Fruit fly (Drosophila melanogaster): ENCODE results near the gene crq.

The crq gene

dm6 chr2L:452872-453271 lies at the start of gene crq, which contains the start of gene shv:
Gene crq, minus strand, starts transcription at chr2L:453024.
Gene shv, plus strand, starts transcription at chr2L:453108.
- no peak for TF ChIP-seq CG4318 (GFP tag; optimal IDR thresholded peaks at IDR 0.05)
- peak; percentile 74 for TF ChIP-seq Sox14 (GFP tag; optimal IDR thresholded peaks at IDR 0.05)
- no peak for TF ChIP-seq CG32006 (GFP tag; optimal IDR thresholded peaks at IDR 0.05)
- TF ChIP-seq Eip93F (GFP tag; optimal IDR thresholded peaks at IDR 0.05): no peak
- no peak for TF ChIP-seq vri (GFP tag; optimal IDR thresholded peaks at IDR 0.05)
- TF ChIP-seq CG6854 (GFP tag; optimal IDR thresholded peaks at IDR 0.05): peak; percentile 11
- no peak for TF ChIP-seq pdm3 (GFP tag; optimal IDR thresholded peaks at IDR 0.05)
- no peak for TF ChIP-seq salr (GFP tag; optimal IDR thresholded peaks at IDR 0.05)
- TF ChIP-seq CG8119 (GFP tag; IDR thresholded peaks at IDR 0.05): no peak
- TF ChIP-seq CG6163 (GFP tag; IDR thresholded peaks at IDR 0.05): 0 out of 3 replicates have a peak, but pooled peaks have one; percentile 42
- TF ChIP-seq Hr4 (GFP tag; optimal IDR thresholded peaks at IDR 0.05): no peak
- peak; percentile 2 for TF ChIP-seq CG3919 (GFP tag; optimal IDR thresholded peaks at IDR 0.05)
- no peak for TF ChIP-seq CG8632 (GFP tag; optimal IDR thresholded peaks at IDR 0.05)
- TF ChIP-seq CG34406 (GFP tag; optimal IDR thresholded peaks at IDR 0.05): no peak

- TF ChIP-seq svp (GFP tag) (peak; percentile 86), cyc (GFP tag; optimal IDR thresholded peaks at IDR 0.05) (no peak), CG8119 (GFP tag; IDR thresholded peaks at IDR 0.05) (no peak)
Measured at dm6 chr2L:501622-502021, 48.8 kb upstream of the crq start.

- TF ChIP-seq acj6 (GFP tag; optimal IDR thresholded peaks at IDR 0.05) (no peak), Sox14 (GFP tag; optimal IDR thresholded peaks at IDR 0.05) (no peak), Eip93F (GFP tag; optimal IDR thresholded peaks at IDR 0.05) (no peak), dsx (GFP tag; optimal IDR thresholded peaks at IDR 0.05; ENCODE audit: poor library complexity, severe bottlenecking) (no peak), vri (GFP tag; optimal IDR thresholded peaks at IDR 0.05) (no peak), CG4318 (GFP tag; optimal IDR thresholded peaks at IDR 0.05) (no peak), Met (GFP tag; optimal IDR thresholded peaks at IDR 0.05) (no peak), Eip78C (GFP tag) (peak; percentile 44), CG6854 (GFP tag; optimal IDR thresholded peaks at IDR 0.05) (peak; percentile 31), pdm3 (GFP tag; optimal IDR thresholded peaks at IDR 0.05) (no peak), eg (GFP tag; IDR thresholded peaks at IDR 0.05) (0 out of 3 replicates have a peak, but pooled peaks have one; percentile 10), CG6163 (GFP tag; IDR thresholded peaks at IDR 0.05) (0 out of 3 replicates have a peak, but pooled peaks have one; percentile 20), ss (GFP tag; optimal IDR thresholded peaks at IDR 0.05) (peak in 1 of 2 experiments; percentile 85), CG10631 (GFP tag; optimal IDR thresholded peaks at IDR 0.05) (no peak), Hr38 (GFP tag; optimal IDR thresholded peaks at IDR 0.05) (no peak), Lpt (GFP tag; optimal IDR thresholded peaks at IDR 0.05) (no peak), svp (GFP tag) (peak; percentile 61)
Measured at dm6 chr2L:499939-500338, 47.1 kb upstream of the crq start.

dm6 chr2L:498474-498821 lies 45.6 kb upstream of the crq start:
- no peak for TF ChIP-seq CG11762 (GFP tag; optimal IDR thresholded peaks at IDR 0.05; ENCODE audit: insufficient read depth)
- TF ChIP-seq svp (GFP tag): peak; percentile 58
- TF ChIP-seq fkh (GFP tag; optimal IDR thresholded peaks at IDR 0.05): peak; percentile 36
- no peak for TF ChIP-seq CG6163 (GFP tag; IDR thresholded peaks at IDR 0.05)
- no peak for TF ChIP-seq acj6 (GFP tag; optimal IDR thresholded peaks at IDR 0.05)
- no peak for TF ChIP-seq CG7368 (GFP tag; optimal IDR thresholded peaks at IDR 0.05)
- no peak for TF ChIP-seq Sox14 (GFP tag; optimal IDR thresholded peaks at IDR 0.05)
- TF ChIP-seq CG8319 (GFP tag; optimal IDR thresholded peaks at IDR 0.05): no peak
- no peak for TF ChIP-seq pdm3 (GFP tag; optimal IDR thresholded peaks at IDR 0.05)

dm6 chr2L:497657-498473 lies 45.0 kb upstream of the crq start:
- TF ChIP-seq CG8632 (GFP tag; optimal IDR thresholded peaks at IDR 0.05) (no peak), OdsH (GFP tag; optimal IDR thresholded peaks at IDR 0.05) (no peak), Eip78C (GFP tag) (peak; percentile 8), CG8319 (GFP tag; optimal IDR thresholded peaks at IDR 0.05) (no peak), fkh (GFP tag; optimal IDR thresholded peaks at IDR 0.05) (peak; percentile 25), esn (GFP tag; optimal IDR thresholded peaks at IDR 0.05) (no peak)

Data from whole organism, prepupa.